Worm (Caenorhabditis elegans) whole organism, L1 larva: Measurements from ENCODE around the gene F53C11.1.

ENCODE experiments used
- C04F5.9 ChIP-seq: sonication (generic microtip); optimal IDR thresholded peaks from 2 replicates; lab custom pipeline; 2016; ENCODE audit warnings: missing genetic modification characterization, missing compliant biosample characterization
- F16B12.6 ChIP-seq: fragments of 150-350 bp; optimal IDR thresholded peaks from 2 replicates; lab custom pipeline; 2014; ENCODE audit warnings: missing biosample characterization, missing genetic modification characterization
- Y116A8C.19 ChIP-seq: sonication (generic microtip); optimal IDR thresholded peaks from 2 replicates; lab custom pipeline; 2016; ENCODE audit warnings: missing compliant biosample characterization, missing genetic modification characterization, borderline replicate concordance
- aly-2 ChIP-seq: fragments of 150-350 bp; optimal IDR thresholded peaks from 2 replicates; lab custom pipeline; 2014; ENCODE audit warnings: missing biosample characterization, missing genetic modification characterization
- ama-1 ChIP-seq: fragments of 150-350 bp; optimal IDR thresholded peaks from 2 replicates; lab custom pipeline; 2014
- blmp-1 ChIP-seq: fragments of 150-350 bp; optimal IDR thresholded peaks from 2 replicates; lab custom pipeline; 2014; ENCODE audit warnings: missing biosample characterization, missing genetic modification characterization
- ceh-63 ChIP-seq: fragments of 200-800 bp; sonication (Bioruptor generic); optimal IDR thresholded peaks from 2 replicates; lab custom pipeline; 2018; ENCODE audit warnings: mild to moderate bottlenecking, missing genetic modification characterization, missing compliant biosample characterization
- ceh-82 ChIP-seq, 3 experiments: fragments of 150-350 bp in 1 of 3; sonication (generic microtip) in 2 of 3; optimal IDR thresholded peaks; 2 replicates each; lab custom pipeline; 2014 to 2017; ENCODE audit warnings: missing biosample characterization in 3 of 3, missing genetic modification characterization in 3 of 3
- ces-1 ChIP-seq: fragments of 150-350 bp; optimal IDR thresholded peaks from 2 replicates; lab custom pipeline; 2014; ENCODE audit warnings: missing biosample characterization, missing genetic modification reagents, missing genetic modification characterization
- dsc-1 ChIP-seq: sonication (generic microtip); optimal IDR thresholded peaks from 2 replicates; lab custom pipeline; 2016; ENCODE audit warnings: mild to moderate bottlenecking, missing genetic modification characterization, missing compliant biosample characterization
- efl-1 ChIP-seq, 4 experiments: fragments of 150-350 bp; optimal IDR thresholded peaks in 3 of 4; peaks in 1 of 4; 1 replicate in 1 of 4; 2 replicates in 3 of 4; lab custom pipeline; 2014; ENCODE audit warnings: missing biosample characterization in 2 of 4, missing genetic modification characterization in 2 of 4, missing genetic modification reagents in 2 of 4
- egl-13 ChIP-seq: sonication (generic microtip); optimal IDR thresholded peaks from 2 replicates; lab custom pipeline; 2016; ENCODE audit warnings: missing genotype, missing genetic modification reagents, missing genetic modification characterization, missing compliant biosample characterization
- egl-27 ChIP-seq, 2 experiments: fragments of 150-350 bp in 1 of 2; sonication (generic microtip); optimal IDR thresholded peaks; 3 replicates each; lab custom pipeline; 2017 to 2018; ENCODE audit warnings: missing biosample characterization in 2 of 2, missing genetic modification characterization in 2 of 2, missing genetic modification reagents in 2 of 2
- elt-2 ChIP-seq: sonication (generic microtip); optimal IDR thresholded peaks from 2 replicates; lab custom pipeline; 2016; ENCODE audit warnings: missing genetic modification characterization, mild to moderate bottlenecking, inconsistent platforms, missing compliant biosample characterization, missing genetic modification reagents
- elt-3 ChIP-seq, 6 experiments: fragments of 150-350 bp in 1 of 6; sonication (generic microtip); optimal IDR thresholded peaks; 2 replicates each; lab custom pipeline; 2017 to 2018; ENCODE audit warnings: missing biosample characterization in 6 of 6, missing genetic modification characterization in 6 of 6, inconsistent platforms in 1 of 6
- ets-5 ChIP-seq: fragments of 200-800 bp; sonication (Bioruptor generic); IDR thresholded peaks from 2 replicates; pipeline ENCODE4 v1.3.6; 2022; ENCODE audit warnings: missing genetic modification characterization, missing compliant biosample characterization
- fkh-8 ChIP-seq: sonication (generic microtip); optimal IDR thresholded peaks from 2 replicates; lab custom pipeline; 2016; ENCODE audit warnings: mild to moderate bottlenecking, missing genetic modification characterization, missing compliant biosample characterization
- fos-1 ChIP-seq: fragments of 150-350 bp; optimal IDR thresholded peaks from 2 replicates; lab custom pipeline; 2014; ENCODE audit warnings: missing biosample characterization, missing genetic modification characterization
- hlh-17 ChIP-seq: fragments of 200-800 bp; sonication (Bioruptor generic); optimal IDR thresholded peaks from 2 replicates; lab custom pipeline; 2018; ENCODE audit warnings: missing genetic modification characterization, mild to moderate bottlenecking, missing compliant biosample characterization, moderate library complexity, borderline replicate concordance
- hpl-2 ChIP-seq: fragments of 150-350 bp; optimal IDR thresholded peaks from 2 replicates; lab custom pipeline; 2014; ENCODE audit warnings: missing biosample characterization, missing genetic modification reagents, missing genetic modification characterization
- irx-1 ChIP-seq: sonication (generic microtip); optimal IDR thresholded peaks from 2 replicates; lab custom pipeline; 2016; ENCODE audit warnings: missing genetic modification characterization, missing compliant biosample characterization
- lin-14 ChIP-seq: fragments of 200-800 bp; sonication (Bioruptor generic); optimal IDR thresholded peaks from 2 replicates; lab custom pipeline; 2018; ENCODE audit warnings: mild to moderate bottlenecking, missing genetic modification characterization, moderate library complexity, missing compliant biosample characterization
- lin-35 ChIP-seq, 2 experiments: fragments of 150-350 bp; optimal IDR thresholded peaks; 2 replicates each; lab custom pipeline; 2014; ENCODE audit warnings: missing biosample characterization in 2 of 2, missing genetic modification characterization in 2 of 2, missing genetic modification reagents in 2 of 2
- lin-39 ChIP-seq: fragments of 150-350 bp; optimal IDR thresholded peaks from 2 replicates; lab custom pipeline; 2014; ENCODE audit warnings: missing biosample characterization, missing genetic modification reagents, missing genetic modification characterization
- mdl-1 ChIP-seq, 2 experiments: fragments of 150-350 bp; optimal IDR thresholded peaks; 2 replicates each; lab custom pipeline; 2014 to 2017; ENCODE audit warnings: missing biosample characterization in 2 of 2, missing genetic modification characterization in 2 of 2, inconsistent platforms in 1 of 2
- mef-2 ChIP-seq: fragments of 150-350 bp; optimal IDR thresholded peaks from 2 replicates; lab custom pipeline; 2014; ENCODE audit warnings: missing biosample characterization, missing genetic modification characterization
- nhr-11 ChIP-seq: fragments of 150-350 bp; optimal IDR thresholded peaks from 2 replicates; lab custom pipeline; 2014; ENCODE audit warnings: missing biosample characterization, missing genetic modification characterization
- nhr-12 ChIP-seq: sonication (generic microtip); optimal IDR thresholded peaks from 2 replicates; lab custom pipeline; 2017; ENCODE audit warnings: missing biosample characterization, missing genetic modification characterization
- nhr-19 ChIP-seq: fragments of 200-800 bp; sonication (Bioruptor generic); conservative IDR thresholded peaks from 2 replicates; pipeline ENCODE4 v1.3.6; 2022; ENCODE audit warnings: missing genetic modification characterization, missing compliant biosample characterization
- nhr-237 ChIP-seq: fragments of 150-350 bp; optimal IDR thresholded peaks from 2 replicates; lab custom pipeline; 2014; ENCODE audit warnings: missing biosample characterization, missing genetic modification characterization
- nhr-28 ChIP-seq: fragments of 150-350 bp; optimal IDR thresholded peaks from 2 replicates; lab custom pipeline; 2014; ENCODE audit warnings: missing biosample characterization, missing genetic modification characterization
- nhr-47 ChIP-seq: sonication (generic microtip); optimal IDR thresholded peaks from 2 replicates; lab custom pipeline; 2016; ENCODE audit warnings: mild to moderate bottlenecking, missing genetic modification characterization, moderate library complexity, missing compliant biosample characterization
- nhr-71 ChIP-seq: sonication (generic microtip); optimal IDR thresholded peaks from 2 replicates; lab custom pipeline; 2016; ENCODE audit warnings: mild to moderate bottlenecking, missing genetic modification characterization, moderate library complexity, missing compliant biosample characterization
- nhr-84 ChIP-seq: sonication (generic microtip); optimal IDR thresholded peaks from 2 replicates; lab custom pipeline; 2017; ENCODE audit warnings: missing biosample characterization, missing genetic modification characterization
- nhr-90 ChIP-seq: sonication (generic microtip); optimal IDR thresholded peaks from 2 replicates; lab custom pipeline; 2016; ENCODE audit warnings: mild to moderate bottlenecking, missing genetic modification characterization, missing compliant biosample characterization; ENCODE audit not compliant: poor library complexity
- pag-3 ChIP-seq: sonication (generic microtip); optimal IDR thresholded peaks from 2 replicates; lab custom pipeline; 2017; ENCODE audit warnings: missing genetic modification characterization, mild to moderate bottlenecking, missing compliant biosample characterization, antibody characterized with exemption, borderline replicate concordance; ENCODE audit not compliant: insufficient read depth
- pax-3 ChIP-seq: fragments of 200-800 bp; sonication (Bioruptor generic); optimal IDR thresholded peaks from 2 replicates; lab custom pipeline; 2018; ENCODE audit warnings: mild to moderate bottlenecking, missing genetic modification characterization, moderate library complexity, missing compliant biosample characterization
- rnt-1 ChIP-seq: sonication (generic microtip); optimal IDR thresholded peaks from 2 replicates; lab custom pipeline; 2016; ENCODE audit warnings: mild to moderate bottlenecking, missing genetic modification characterization, moderate library complexity, missing compliant biosample characterization
- skn-1 ChIP-seq: fragments of 150-350 bp; optimal IDR thresholded peaks from 2 replicates; lab custom pipeline; 2014; ENCODE audit warnings: missing biosample characterization, missing genetic modification characterization
- snpc-4 ChIP-seq: fragments of 150-350 bp; optimal IDR thresholded peaks from 2 replicates; lab custom pipeline; 2014; ENCODE audit warnings: missing biosample characterization, missing genetic modification characterization
- snu-23 ChIP-seq: sonication (generic microtip); optimal IDR thresholded peaks from 2 replicates; lab custom pipeline; 2016; ENCODE audit warnings: missing genetic modification characterization, missing compliant biosample characterization
- sox-4 ChIP-seq: sonication (generic microtip); optimal IDR thresholded peaks from 2 replicates; lab custom pipeline; 2016; ENCODE audit warnings: missing genetic modification characterization, missing compliant biosample characterization
- sptf-1 ChIP-seq: fragments of 150-350 bp; optimal IDR thresholded peaks from 2 replicates; lab custom pipeline; 2014; ENCODE audit warnings: missing biosample characterization, missing genetic modification characterization
- swsn-7 ChIP-seq: sonication (generic microtip); optimal IDR thresholded peaks from 2 replicates; lab custom pipeline; 2016; ENCODE audit warnings: missing genetic modification characterization, missing compliant biosample characterization
- tlp-1 ChIP-seq: fragments of 150-350 bp; optimal IDR thresholded peaks from 2 replicates; lab custom pipeline; 2014; ENCODE audit warnings: missing biosample characterization, missing genetic modification characterization
- unc-30 ChIP-seq: sonication (generic microtip); optimal IDR thresholded peaks from 2 replicates; lab custom pipeline; 2017; ENCODE audit warnings: missing biosample characterization, missing genetic modification characterization
- unc-62 ChIP-seq: fragments of 150-350 bp; optimal IDR thresholded peaks from 2 replicates; lab custom pipeline; 2014; ENCODE audit warnings: missing biosample characterization, missing genetic modification reagents, missing genetic modification characterization
- zip-4 ChIP-seq: fragments of 200-800 bp; sonication (Bioruptor generic); optimal IDR thresholded peaks from 2 replicates; lab custom pipeline; 2018; ENCODE audit warnings: mild to moderate bottlenecking, missing genetic modification characterization, moderate library complexity, missing compliant biosample characterization
- ztf-4 ChIP-seq: fragments of 150-350 bp; optimal IDR thresholded peaks from 2 replicates; lab custom pipeline; 2014; ENCODE audit warnings: missing biosample characterization, missing genetic modification characterization

The F53C11.1 gene

DNA sequence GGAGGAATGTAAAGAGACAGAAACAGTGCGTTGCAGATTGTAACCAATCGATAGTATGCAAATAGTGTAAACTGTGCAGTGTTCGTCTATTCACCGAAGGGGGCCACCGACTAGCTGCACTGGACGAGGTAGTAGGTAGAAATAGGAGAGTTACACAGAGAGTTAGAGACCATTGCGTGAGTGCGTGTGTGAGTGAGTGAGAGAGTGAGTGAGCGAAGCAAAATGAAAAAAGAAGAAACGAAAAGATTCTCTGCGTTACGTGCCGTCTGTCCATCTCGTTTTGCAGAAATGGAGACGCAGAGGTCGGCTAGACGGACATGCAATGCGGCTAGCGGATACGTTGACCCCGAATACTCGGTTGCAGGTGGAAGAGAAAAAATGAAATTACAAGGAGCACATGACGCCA, 32.9 kb downstream of the F53C11.1 start (continued):
- peak; percentile 63 for TF ChIP-seq rnt-1 (tag; lab: Kevin White, UChicago)
- TF ChIP-seq nhr-71 = peak; percentile 74
- TF ChIP-seq nhr-19 (GFP tag; lab: Robert Waterston, UW) = peak; percentile 47
- TF ChIP-seq dsc-1 (tag; lab: Kevin White, UChicago) = peak; percentile 14
- TF ChIP-seq nhr-90 = no peak
- TF ChIP-seq snu-23 = peak; percentile 78
- no peak for TF ChIP-seq elt-2
- no peak for TF ChIP-seq ces-1 (GFP tag; lab: Kevin White, UChicago)
- TF ChIP-seq ama-1 = no peak
- no peak for TF ChIP-seq F16B12.6 (tag; lab: Kevin White, UChicago)
- TF ChIP-seq hpl-2 (GFP tag; lab: Kevin White, UChicago) = no peak
- TF ChIP-seq lin-35 (GFP tag; optimal IDR thresholded peaks at IDR 0.05; lab: Kevin White, UChicago) = peak; percentile 57 to 67
- no peak for TF ChIP-seq irx-1 (tag; lab: Kevin White, UChicago)
- no peak for TF ChIP-seq nhr-12
- TF ChIP-seq C04F5.9 (tag; lab: Kevin White, UChicago) = no peak
- no peak for TF ChIP-seq unc-62
- TF ChIP-seq aly-2 = no peak
- no peak for TF ChIP-seq ets-5 (GFP tag; lab: Robert Waterston, UW)
- no peak for TF ChIP-seq tlp-1 (tag; lab: Kevin White, UChicago)
- no peak for TF ChIP-seq ceh-63 (GFP tag; lab: Kevin White, UChicago)
- no peak for TF ChIP-seq nhr-237 (tag; lab: Kevin White, UChicago)
- TF ChIP-seq mdl-1 (tag; optimal IDR thresholded peaks at IDR 0.05; lab: Kevin White, UChicago) = peak in 1 of 2 experiments; percentile 68
- no peak for TF ChIP-seq hlh-17 (GFP tag; lab: Kevin White, UChicago)
- no peak for TF ChIP-seq egl-13 (tag; lab: Kevin White, UChicago)
- TF ChIP-seq blmp-1 = peak; percentile 64
- no peak for TF ChIP-seq ztf-4 (tag; lab: Kevin White, UChicago)
- peak; percentile 8 to 71 (median 45) for TF ChIP-seq ceh-82 (tag; optimal IDR thresholded peaks at IDR 0.05; lab: Kevin White, UChicago)
- TF ChIP-seq sox-4 (tag; lab: Kevin White, UChicago) = no peak
- no peak for TF ChIP-seq zip-4 (GFP tag; lab: Kevin White, UChicago)
- peak; percentile 52 for TF ChIP-seq swsn-7
- TF ChIP-seq elt-3 (tag; optimal IDR thresholded peaks at IDR 0.05; lab: Kevin White, UChicago) = no peak
- no peak for TF ChIP-seq sptf-1
- no peak for TF ChIP-seq pax-3
- no peak for TF ChIP-seq unc-30 (tag; lab: Kevin White, UChicago)
- TF ChIP-seq nhr-47 = peak; percentile 61

- no peak for TF ChIP-seq sox-4 (tag; lab: Kevin White, UChicago)
- TF ChIP-seq lin-14 = peak; percentile 48
- TF ChIP-seq nhr-11 (tag; lab: Kevin White, UChicago) = no peak
- TF ChIP-seq efl-1 (optimal IDR thresholded peaks at IDR 0.05; lab: Kevin White, UChicago) = no peak
- peak in 1 of 2 experiments; percentile 46 for TF ChIP-seq efl-1 (GFP tag; optimal IDR thresholded peaks at IDR 0.05 in 1 of 2; lab: Kevin White, UChicago)
- TF ChIP-seq, all 84 proteins: peak for 2
Measured at ce11 chrV:13812330-13812729, 36.7 kb downstream of the F53C11.1 start.

DNA sequence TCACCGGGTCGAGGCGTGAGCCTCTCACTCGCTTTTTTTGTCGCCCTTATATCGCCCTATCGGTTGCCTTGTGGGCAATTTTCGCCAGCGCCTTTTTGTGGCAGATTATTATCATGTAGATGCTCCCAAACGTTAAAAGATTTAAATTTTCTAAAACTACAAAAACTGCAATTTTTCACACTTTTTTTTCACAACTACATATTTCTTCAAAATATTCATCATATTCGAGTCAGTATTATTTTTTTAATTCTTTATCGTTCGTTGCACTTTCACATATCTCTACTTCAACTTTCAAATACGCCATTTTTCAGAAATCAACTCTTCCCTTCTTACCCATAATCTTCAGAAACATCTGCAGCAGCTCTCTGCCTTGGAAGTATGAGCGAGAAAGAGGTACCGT, 37.3 kb downstream of the F53C11.1 start, which contains the start of gene ceh-24:
TSS of gene ceh-24 (plus strand) at position 301 of the 400 bp plus-strand sequence.
- no peak for TF ChIP-seq egl-27 (tag; optimal IDR thresholded peaks at IDR 0.05; lab: Kevin White, UChicago)
- no peak for TF ChIP-seq ces-1 (GFP tag; lab: Kevin White, UChicago)
- no peak for TF ChIP-seq C04F5.9 (tag; lab: Kevin White, UChicago)
- TF ChIP-seq fkh-8 = no peak
- TF ChIP-seq hpl-2 (GFP tag; lab: Kevin White, UChicago) = no peak
- no peak for TF ChIP-seq lin-14
- TF ChIP-seq fos-1 = no peak
- no peak for TF ChIP-seq pag-3 (tag; lab: Kevin White, UChicago)
- no peak for TF ChIP-seq nhr-28 (tag; lab: Kevin White, UChicago)
- no peak for TF ChIP-seq elt-2
- TF ChIP-seq nhr-84 = no peak
- TF ChIP-seq skn-1 = no peak
- TF ChIP-seq lin-39 (tag; lab: Kevin White, UChicago) = no peak
- no peak for TF ChIP-seq snpc-4 (tag; lab: Kevin White, UChicago)
- TF ChIP-seq nhr-90 = no peak
- no peak for TF ChIP-seq mef-2
- no peak for TF ChIP-seq Y116A8C.19 (tag; lab: Kevin White, UChicago)
- TF ChIP-seq, all 84 proteins: peak for 0
